Worm (Caenorhabditis elegans) whole organism, L1 larva: ENCODE results near the gene cdka-1.

Source experiments
- C04F5.9 ChIP-seq: sonication (generic microtip); optimal IDR thresholded peaks from 2 replicates; lab custom pipeline; 2016; ENCODE audit warnings: missing genetic modification characterization, missing compliant biosample characterization
- C16A3.4 ChIP-seq: fragments of 150-350 bp; optimal IDR thresholded peaks from 2 replicates; lab custom pipeline; 2014; ENCODE audit warnings: missing biosample characterization, missing genetic modification characterization
- C34B4.2 ChIP-seq: sonication (generic microtip); optimal IDR thresholded peaks from 2 replicates; lab custom pipeline; 2017; ENCODE audit warnings: mild to moderate bottlenecking, missing genetic modification characterization, missing compliant biosample characterization
- F16B12.6 ChIP-seq: fragments of 150-350 bp; optimal IDR thresholded peaks from 2 replicates; lab custom pipeline; 2014; ENCODE audit warnings: missing biosample characterization, missing genetic modification characterization
- Y116A8C.19 ChIP-seq: sonication (generic microtip); optimal IDR thresholded peaks from 2 replicates; lab custom pipeline; 2016; ENCODE audit warnings: missing compliant biosample characterization, missing genetic modification characterization, borderline replicate concordance
- aha-1 ChIP-seq: fragments of 150-350 bp; optimal IDR thresholded peaks from 2 replicates; lab custom pipeline; 2014; ENCODE audit warnings: missing biosample characterization, missing genetic modification characterization
- alr-1 ChIP-seq: fragments of 200-800 bp; sonication (Bioruptor generic); optimal IDR thresholded peaks from 2 replicates; lab custom pipeline; 2018; ENCODE audit warnings: borderline replicate concordance, mild to moderate bottlenecking, missing genetic modification characterization, missing compliant biosample characterization
- aly-2 ChIP-seq: fragments of 150-350 bp; optimal IDR thresholded peaks from 2 replicates; lab custom pipeline; 2014; ENCODE audit warnings: missing biosample characterization, missing genetic modification characterization
- dpl-1 ChIP-seq, 3 experiments: fragments of 150-350 bp in 2 of 3; sonication (generic microtip) in 1 of 3; optimal IDR thresholded peaks; 2 replicates each; lab custom pipeline; 2014 to 2017; ENCODE audit warnings: missing biosample characterization in 3 of 3, missing genetic modification characterization in 3 of 3, missing genetic modification reagents in 3 of 3
- efl-1 ChIP-seq, 4 experiments: fragments of 150-350 bp; optimal IDR thresholded peaks in 3 of 4; peaks in 1 of 4; 1 replicate in 1 of 4; 2 replicates in 3 of 4; lab custom pipeline; 2014; ENCODE audit warnings: missing biosample characterization in 2 of 4, missing genetic modification characterization in 2 of 4, missing genetic modification reagents in 2 of 4
- elt-2 ChIP-seq: sonication (generic microtip); optimal IDR thresholded peaks from 2 replicates; lab custom pipeline; 2016; ENCODE audit warnings: missing genetic modification characterization, mild to moderate bottlenecking, inconsistent platforms, missing compliant biosample characterization, missing genetic modification reagents
- ets-5 ChIP-seq: fragments of 200-800 bp; sonication (Bioruptor generic); IDR thresholded peaks from 2 replicates; pipeline ENCODE4 v1.3.6; 2022; ENCODE audit warnings: missing genetic modification characterization, missing compliant biosample characterization
- fkh-4 ChIP-seq: sonication (generic microtip); optimal IDR thresholded peaks from 2 replicates; lab custom pipeline; 2016; ENCODE audit warnings: missing compliant biosample characterization, missing genetic modification characterization, borderline replicate concordance
- fos-1 ChIP-seq: fragments of 150-350 bp; optimal IDR thresholded peaks from 2 replicates; lab custom pipeline; 2014; ENCODE audit warnings: missing biosample characterization, missing genetic modification characterization
- grh-1 ChIP-seq: fragments of 200-800 bp; sonication (Bioruptor generic); IDR thresholded peaks from 2 replicates; pipeline ENCODE4 v1.3.6; 2022; ENCODE audit warnings: missing genetic modification reagents, missing genetic modification characterization, missing compliant biosample characterization
- hlh-17 ChIP-seq: fragments of 200-800 bp; sonication (Bioruptor generic); optimal IDR thresholded peaks from 2 replicates; lab custom pipeline; 2018; ENCODE audit warnings: missing genetic modification characterization, mild to moderate bottlenecking, missing compliant biosample characterization, moderate library complexity, borderline replicate concordance
- irx-1 ChIP-seq: sonication (generic microtip); optimal IDR thresholded peaks from 2 replicates; lab custom pipeline; 2016; ENCODE audit warnings: missing genetic modification characterization, missing compliant biosample characterization
- isw-1 ChIP-seq: fragments of 200-800 bp; sonication (Bioruptor generic); IDR thresholded peaks from 2 replicates; pipeline ENCODE4 v1.3.6; 2022; ENCODE audit warnings: missing genetic modification characterization, missing compliant biosample characterization
- lin-14 ChIP-seq: fragments of 200-800 bp; sonication (Bioruptor generic); optimal IDR thresholded peaks from 2 replicates; lab custom pipeline; 2018; ENCODE audit warnings: mild to moderate bottlenecking, missing genetic modification characterization, moderate library complexity, missing compliant biosample characterization
- lin-35 ChIP-seq, 2 experiments: fragments of 150-350 bp; optimal IDR thresholded peaks; 2 replicates each; lab custom pipeline; 2014; ENCODE audit warnings: missing biosample characterization in 2 of 2, missing genetic modification characterization in 2 of 2, missing genetic modification reagents in 2 of 2
- lin-39 ChIP-seq: fragments of 150-350 bp; optimal IDR thresholded peaks from 2 replicates; lab custom pipeline; 2014; ENCODE audit warnings: missing biosample characterization, missing genetic modification reagents, missing genetic modification characterization
- lir-3 ChIP-seq: sonication (generic microtip); optimal IDR thresholded peaks from 2 replicates; lab custom pipeline; 2016; ENCODE audit warnings: mild to moderate bottlenecking, missing genetic modification characterization, moderate library complexity, missing compliant biosample characterization; ENCODE audit not compliant: poor library complexity
- mdl-1 ChIP-seq, 2 experiments: fragments of 150-350 bp; optimal IDR thresholded peaks; 2 replicates each; lab custom pipeline; 2014 to 2017; ENCODE audit warnings: missing biosample characterization in 2 of 2, missing genetic modification characterization in 2 of 2, inconsistent platforms in 1 of 2
- mef-2 ChIP-seq: fragments of 150-350 bp; optimal IDR thresholded peaks from 2 replicates; lab custom pipeline; 2014; ENCODE audit warnings: missing biosample characterization, missing genetic modification characterization
- mep-1 ChIP-seq: fragments of 150-350 bp; optimal IDR thresholded peaks from 2 replicates; lab custom pipeline; 2014; ENCODE audit warnings: missing biosample characterization, missing genetic modification characterization
- nhr-11 ChIP-seq: fragments of 150-350 bp; optimal IDR thresholded peaks from 2 replicates; lab custom pipeline; 2014; ENCODE audit warnings: missing biosample characterization, missing genetic modification characterization
- nhr-12 ChIP-seq: sonication (generic microtip); optimal IDR thresholded peaks from 2 replicates; lab custom pipeline; 2017; ENCODE audit warnings: missing biosample characterization, missing genetic modification characterization
- nhr-19 ChIP-seq: fragments of 200-800 bp; sonication (Bioruptor generic); conservative IDR thresholded peaks from 2 replicates; pipeline ENCODE4 v1.3.6; 2022; ENCODE audit warnings: missing genetic modification characterization, missing compliant biosample characterization
- nhr-237 ChIP-seq: fragments of 150-350 bp; optimal IDR thresholded peaks from 2 replicates; lab custom pipeline; 2014; ENCODE audit warnings: missing biosample characterization, missing genetic modification characterization
- nhr-77 ChIP-seq: fragments of 150-350 bp; optimal IDR thresholded peaks from 2 replicates; lab custom pipeline; 2014; ENCODE audit warnings: missing biosample characterization, missing genetic modification characterization
- nhr-90 ChIP-seq: sonication (generic microtip); optimal IDR thresholded peaks from 2 replicates; lab custom pipeline; 2016; ENCODE audit warnings: mild to moderate bottlenecking, missing genetic modification characterization, missing compliant biosample characterization; ENCODE audit not compliant: poor library complexity
- pag-3 ChIP-seq: sonication (generic microtip); optimal IDR thresholded peaks from 2 replicates; lab custom pipeline; 2017; ENCODE audit warnings: missing genetic modification characterization, mild to moderate bottlenecking, missing compliant biosample characterization, antibody characterized with exemption, borderline replicate concordance; ENCODE audit not compliant: insufficient read depth
- pqm-1 ChIP-seq: sonication (generic microtip); optimal IDR thresholded peaks from 3 replicates; lab custom pipeline; 2017; ENCODE audit warnings: missing biosample characterization, missing genetic modification characterization
- rnt-1 ChIP-seq: sonication (generic microtip); optimal IDR thresholded peaks from 2 replicates; lab custom pipeline; 2016; ENCODE audit warnings: mild to moderate bottlenecking, missing genetic modification characterization, moderate library complexity, missing compliant biosample characterization
- skn-1 ChIP-seq: fragments of 150-350 bp; optimal IDR thresholded peaks from 2 replicates; lab custom pipeline; 2014; ENCODE audit warnings: missing biosample characterization, missing genetic modification characterization
- snu-23 ChIP-seq: sonication (generic microtip); optimal IDR thresholded peaks from 2 replicates; lab custom pipeline; 2016; ENCODE audit warnings: missing genetic modification characterization, missing compliant biosample characterization
- sox-4 ChIP-seq: sonication (generic microtip); optimal IDR thresholded peaks from 2 replicates; lab custom pipeline; 2016; ENCODE audit warnings: missing genetic modification characterization, missing compliant biosample characterization
- swsn-7 ChIP-seq: sonication (generic microtip); optimal IDR thresholded peaks from 2 replicates; lab custom pipeline; 2016; ENCODE audit warnings: missing genetic modification characterization, missing compliant biosample characterization
- tbx-2 ChIP-seq: sonication (generic microtip); optimal IDR thresholded peaks from 2 replicates; lab custom pipeline; 2016; ENCODE audit warnings: missing genetic modification characterization, missing compliant biosample characterization
- tlp-1 ChIP-seq: fragments of 150-350 bp; optimal IDR thresholded peaks from 2 replicates; lab custom pipeline; 2014; ENCODE audit warnings: missing biosample characterization, missing genetic modification characterization
- unc-130 ChIP-seq: fragments of 150-350 bp; optimal IDR thresholded peaks from 2 replicates; lab custom pipeline; 2017; ENCODE audit warnings: missing biosample characterization, missing genetic modification characterization, inconsistent platforms
- unc-62 ChIP-seq: fragments of 150-350 bp; optimal IDR thresholded peaks from 2 replicates; lab custom pipeline; 2014; ENCODE audit warnings: missing biosample characterization, missing genetic modification reagents, missing genetic modification characterization
- unc-98 ChIP-seq: fragments of 200-800 bp; sonication (Bioruptor generic); IDR thresholded peaks from 2 replicates; pipeline ENCODE4 v1.3.6; 2022; ENCODE audit warnings: missing genetic modification characterization, missing compliant biosample characterization
- ztf-11 ChIP-seq, 2 experiments: sonication (generic microtip); optimal IDR thresholded peaks; 2 replicates each; lab custom pipeline; 2016 to 2017; ENCODE audit warnings: missing genetic modification characterization in 2 of 2, missing biosample characterization in 1 of 2, missing compliant biosample characterization in 1 of 2
- ztf-4 ChIP-seq: fragments of 150-350 bp; optimal IDR thresholded peaks from 2 replicates; lab custom pipeline; 2014; ENCODE audit warnings: missing biosample characterization, missing genetic modification characterization

The cdka-1 gene

ce11 chrIII:4671949-4672348 is 13.4 kb downstream of the cdka-1 start, which contains the start of gene srg-13:
srg-13 (plus strand) TSS chrIII:4672249.
- TF ChIP-seq F16B12.6 (tag; lab: Kevin White, UChicago) (no peak), nhr-237 (tag; lab: Kevin White, UChicago) (no peak), pqm-1 (tag; lab: Kevin White, UChicago) (no peak), lin-35 (GFP tag; optimal IDR thresholded peaks at IDR 0.05; lab: Kevin White, UChicago) (no peak), grh-1 (GFP tag; lab: Robert Waterston, UW) (no peak), unc-62 (no peak), Y116A8C.19 (tag; lab: Kevin White, UChicago) (no peak), lir-3 (no peak), lin-39 (tag; lab: Kevin White, UChicago) (no peak), elt-2 (tag; lab: Kevin White, UChicago) (no peak), rnt-1 (tag; lab: Kevin White, UChicago) (no peak), ets-5 (no peak), ztf-11 (tag; optimal IDR thresholded peaks at IDR 0.05; lab: Kevin White, UChicago) (no peak), dpl-1 (GFP tag; optimal IDR thresholded peaks at IDR 0.05; lab: Kevin White, UChicago) (no peak), fos-1 (tag; lab: Kevin White, UChicago) (no peak), snu-23 (no peak), nhr-11 (tag; lab: Kevin White, UChicago) (no peak), aha-1 (tag; lab: Kevin White, UChicago) (no peak)

ce11 chrIII:4677466-4677865 is 18.9 kb downstream of the cdka-1 start, which contains the start of gene srg-10:
srg-10 (plus strand) TSS chrIII:4677766.
- TF ChIP-seq C04F5.9, result no peak

ce11 chrIII:4679963-4680484 is 21.4 kb downstream of the cdka-1 start, which contains the start of gene srg-11:
srg-11 (plus strand) TSS chrIII:4680013.
- TF ChIP-seq unc-130 (no peak), nhr-77 (tag; lab: Kevin White, UChicago) (no peak), skn-1 (no peak), C34B4.2 (tag; lab: Kevin White, UChicago) (no peak), rnt-1 (tag; lab: Kevin White, UChicago) (no peak), mef-2 (no peak), aly-2 (tag; lab: Kevin White, UChicago) (no peak), irx-1 (tag; lab: Kevin White, UChicago) (no peak), pag-3 (no peak), nhr-12 (tag; lab: Kevin White, UChicago) (no peak), fos-1 (tag; lab: Kevin White, UChicago) (no peak), tlp-1 (tag; lab: Kevin White, UChicago) (no peak), tbx-2 (tag; lab: Kevin White, UChicago) (no peak), isw-1 (GFP tag; lab: Robert Waterston, UW) (no peak), C16A3.4 (tag; lab: Kevin White, UChicago) (no peak), mdl-1 (tag; optimal IDR thresholded peaks at IDR 0.05; lab: Kevin White, UChicago) (no peak), unc-98 (GFP tag; lab: Robert Waterston, UW) (no peak)
- TF ChIP-seq, all 84 proteins: peak for 0

- TF ChIP-seq fos-1 (tag; lab: Kevin White, UChicago) (no peak), mep-1 (tag; lab: Kevin White, UChicago) (peak; percentile 28), nhr-90 (tag; lab: Kevin White, UChicago) (no peak), hlh-17 (GFP tag; lab: Kevin White, UChicago) (no peak), swsn-7 (tag; lab: Kevin White, UChicago) (peak; percentile 0), lin-14 (peak; percentile 63), alr-1 (tag; lab: Kevin White, UChicago) (no peak), sox-4 (tag; lab: Kevin White, UChicago) (no peak), snu-23 (peak; percentile 58), grh-1 (GFP tag; lab: Robert Waterston, UW) (no peak), mdl-1 (tag; optimal IDR thresholded peaks at IDR 0.05; lab: Kevin White, UChicago) (no peak), nhr-12 (tag; lab: Kevin White, UChicago) (no peak), nhr-19 (peak; percentile 37), nhr-77 (tag; lab: Kevin White, UChicago) (no peak), rnt-1 (tag; lab: Kevin White, UChicago) (peak; percentile 20), nhr-237 (tag; lab: Kevin White, UChicago) (no peak), skn-1 (no peak), tlp-1 (tag; lab: Kevin White, UChicago) (no peak), efl-1 (optimal IDR thresholded peaks at IDR 0.05; lab: Kevin White, UChicago) (peak in 1 of 2 experiments; percentile 12), efl-1 (GFP tag; optimal IDR thresholded peaks at IDR 0.05 in 1 of 2; lab: Kevin White, UChicago) (no peak), fkh-4 (tag; lab: Kevin White, UChicago) (no peak), ztf-4 (tag; lab: Kevin White, UChicago) (no peak), unc-130 (no peak), tbx-2 (tag; lab: Kevin White, UChicago) (no peak), Y116A8C.19 (tag; lab: Kevin White, UChicago) (no peak)
These were observed 28.5 kb downstream of the cdka-1 start for ce11 chrIII:4687134-4687533.
